Fruit fly (Drosophila melanogaster): Measurements from ENCODE around the gene Or85d.

Gene Or85d

DNA sequence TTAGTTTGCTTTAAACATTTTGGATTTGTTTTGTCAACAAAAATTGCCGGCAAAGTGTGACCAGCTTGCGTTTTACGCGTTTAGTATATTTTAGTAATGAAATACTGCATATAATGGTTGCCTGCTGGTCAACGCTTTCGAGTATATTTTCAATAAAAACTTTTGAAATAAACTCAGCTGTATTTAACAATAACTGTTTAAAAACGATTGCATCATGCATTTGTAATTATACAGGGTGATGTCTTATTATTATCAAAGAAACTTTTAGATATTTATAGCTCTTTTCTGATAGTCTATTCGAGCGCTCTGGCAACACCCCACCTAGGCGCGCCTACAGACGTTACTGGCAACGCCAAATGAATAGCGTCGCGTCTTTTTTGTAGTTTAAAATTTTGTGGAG, 11.4 kb downstream of the Or85d start, which contains the start of gene Cenp-C (continued):
- TF ChIP-seq ssp (GFP tag; IDR thresholded peaks at IDR 0.05) (peak; percentile 21; the same call in 1 of the 2 replicates), Sry-δ (GFP tag; optimal IDR thresholded peaks at IDR 0.05) (peak; percentile 52), seq (GFP tag; IDR thresholded peaks at IDR 0.05) (no peak), grn (GFP tag; optimal IDR thresholded peaks at IDR 0.05) (no peak), CG2875 (GFP tag; optimal IDR thresholded peaks at IDR 0.05) (no peak), CG11247 (GFP tag; IDR thresholded peaks at IDR 0.05) (no peak), Blimp-1 (GFP tag; optimal IDR thresholded peaks at IDR 0.05) (no peak), CG4820 (GFP tag; optimal IDR thresholded peaks at IDR 0.05) (no peak), Max (GFP tag; optimal IDR thresholded peaks at IDR 0.05) (peak; percentile 36), schlank (tag; optimal IDR thresholded peaks at IDR 0.05) (no peak), Adf1 (GFP tag; IDR thresholded peaks at IDR 0.05) (no peak), Ets97D (GFP tag; optimal IDR thresholded peaks at IDR 0.05) (peak; percentile 72), prd (optimal IDR thresholded peaks at IDR 0.05) (no peak), prd (GFP tag; IDR thresholded peaks at IDR 0.05) (peak; percentile 47; the same call in 2 of the 3 replicates), CG14710 (tag; optimal IDR thresholded peaks at IDR 0.05) (peak; percentile 60), Sry-β (GFP tag; optimal IDR thresholded peaks at IDR 0.05) (no peak), cwo (GFP tag; optimal IDR thresholded peaks at IDR 0.05) (no peak), Doc2 (GFP tag; IDR thresholded peaks at IDR 0.05) (no peak), CG16813 (GFP tag; IDR thresholded peaks at IDR 0.05; ENCODE audit: partially characterized antibody) (no peak), peb (GFP tag; IDR thresholded peaks at IDR 0.05) (no peak), fd64A (GFP tag; optimal IDR thresholded peaks at IDR 0.05) (no peak), CG7556 (GFP tag; optimal IDR thresholded peaks at IDR 0.05) (no peak), slbo (GFP tag; IDR thresholded peaks at IDR 0.05) (peak; percentile 57; the same call in 1 of the 2 replicates), CG17186 (GFP tag; optimal IDR thresholded peaks at IDR 0.05) (peak; percentile 25), CG1792 (GFP tag; optimal IDR thresholded peaks at IDR 0.05) (no peak), az2 (GFP tag; optimal IDR thresholded peaks at IDR 0.05) (no peak), Elba2 (GFP tag; optimal IDR thresholded peaks at IDR 0.05) (peak; percentile 72), CG15073 (GFP tag; optimal IDR thresholded peaks at IDR 0.05) (no peak), lov (optimal IDR thresholded peaks at IDR 0.05) (no peak), lov (GFP tag; IDR thresholded peaks at IDR 0.05) (no peak), CG14965 (GFP tag; optimal IDR thresholded peaks at IDR 0.05; ENCODE audit: borderline replicate concordance) (no peak), CG6254 (GFP tag; optimal IDR thresholded peaks at IDR 0.05) (no peak), CG2120 (GFP tag; optimal IDR thresholded peaks at IDR 0.05) (peak; percentile 62), CG11723 (GFP tag; optimal IDR thresholded peaks at IDR 0.05) (no peak), CG17328 (GFP tag; IDR thresholded peaks at IDR 0.05) (no peak), so (GFP tag; IDR thresholded peaks at IDR 0.05) (no peak), Dll (GFP tag; IDR thresholded peaks at IDR 0.05; ENCODE audit: partially characterized antibody) (peak; percentile 47; the same call in 1 of the 4 replicates), CG16779 (GFP tag; IDR thresholded peaks at IDR 0.05) (no peak), CG32532 (GFP tag; IDR thresholded peaks at IDR 0.05) (peak; percentile 46), stwl (tag; optimal IDR thresholded peaks at IDR 0.05) (peak; percentile 64), CG18619 (GFP tag; optimal IDR thresholded peaks at IDR 0.05) (no peak), CG30431 (GFP tag; optimal IDR thresholded peaks at IDR 0.05) (no peak), CG17912 (GFP tag; optimal IDR thresholded peaks at IDR 0.05) (no peak), CG6813 (GFP tag; optimal IDR thresholded peaks at IDR 0.05) (no peak), wek (GFP tag; optimal IDR thresholded peaks at IDR 0.05) (no peak), CG16863 (GFP tag; optimal IDR thresholded peaks at IDR 0.05) (no peak), eve (GFP tag; optimal IDR thresholded peaks at IDR 0.05) (no peak), pan (optimal IDR thresholded peaks at IDR 0.05) (no peak), pan (GFP tag; optimal IDR thresholded peaks at IDR 0.05 in 1 of 2, IDR thresholded peaks at IDR 0.05 in 1 of 2) (no peak), CrebB (tag; optimal IDR thresholded peaks at IDR 0.05) (no peak), disco-r (GFP tag; optimal IDR thresholded peaks at IDR 0.05) (no peak), CG11695 (GFP tag; IDR thresholded peaks at IDR 0.05) (no peak)

All from whole organism, embryonic.